Fruit fly (Drosophila melanogaster): Measurements from ENCODE around the gene CG18249.

Gene CG18249

dm6 chr3R:8212594-8212993 lies 7.4 kb upstream of the CG18249 start (continued):
- TF ChIP-seq Hey (tag; optimal IDR thresholded peaks at IDR 0.05) (no peak), gro (GFP tag; optimal IDR thresholded peaks at IDR 0.05) (no peak), Antp (GFP tag; optimal IDR thresholded peaks at IDR 0.05) (peak; percentile 65), CG32767 (GFP tag; IDR thresholded peaks at IDR 0.05) (no peak), unpg (GFP tag; optimal IDR thresholded peaks at IDR 0.05) (peak; percentile 60), crp (GFP tag; optimal IDR thresholded peaks at IDR 0.05) (no peak), peb (GFP tag; IDR thresholded peaks at IDR 0.05) (no peak), chinmo (GFP tag; IDR thresholded peaks at IDR 0.05; ENCODE audit: partially characterized antibody) (no peak), H15 (GFP tag; IDR thresholded peaks at IDR 0.05) (peak; percentile 28; the same call in 1 of the 3 replicates), Nf-YC (tag; optimal IDR thresholded peaks at IDR 0.05) (no peak), wor (GFP tag; IDR thresholded peaks at IDR 0.05) (no peak), HLHmδ (GFP tag; optimal IDR thresholded peaks at IDR 0.05) (no peak), kay (GFP tag; optimal IDR thresholded peaks at IDR 0.05) (no peak), Drgx (GFP tag; IDR thresholded peaks at IDR 0.05) (no peak), twi (tag; optimal IDR thresholded peaks at IDR 0.05) (peak; percentile 44), ind (GFP tag; optimal IDR thresholded peaks at IDR 0.05) (peak; percentile 54), knrl (GFP tag; IDR thresholded peaks at IDR 0.05; ENCODE audit: partially characterized antibody) (no peak), Xrp1 (GFP tag; IDR thresholded peaks at IDR 0.05) (peak; percentile 80), CG34422 (GFP tag; IDR thresholded peaks at IDR 0.05) (peak; percentile 46; the same call in 2 of the 3 replicates), CG18262 (tag; optimal IDR thresholded peaks at IDR 0.05) (peak; percentile 76), CG11723 (GFP tag; optimal IDR thresholded peaks at IDR 0.05) (peak; percentile 51), Max (GFP tag; optimal IDR thresholded peaks at IDR 0.05) (no peak), CG8359 (GFP tag; optimal IDR thresholded peaks at IDR 0.05; ENCODE audit: borderline replicate concordance) (peak; percentile 55), dm (GFP tag; optimal IDR thresholded peaks at IDR 0.05) (no peak), Hmx (GFP tag; optimal IDR thresholded peaks at IDR 0.05) (no peak), Rfx (GFP tag; IDR thresholded peaks at IDR 0.05) (peak; percentile 30; the same call in 1 of the 2 replicates), Lim3 (GFP tag; IDR thresholded peaks at IDR 0.05) (no peak), ATbp (GFP tag; optimal IDR thresholded peaks at IDR 0.05) (peak; percentile 22), Hr51 (GFP tag; optimal IDR thresholded peaks at IDR 0.05) (peak; percentile 16 to 22), CG7745 (tag; optimal IDR thresholded peaks at IDR 0.05) (no peak), fru (optimal IDR thresholded peaks at IDR 0.05) (no peak), CG10543 (GFP tag; optimal IDR thresholded peaks at IDR 0.05) (no peak), sd (tag; optimal IDR thresholded peaks at IDR 0.05) (no peak), CG12391 (tag; optimal IDR thresholded peaks at IDR 0.05) (peak; percentile 68), pzg (GFP tag; optimal IDR thresholded peaks at IDR 0.05) (no peak), CG12659 (GFP tag; optimal IDR thresholded peaks at IDR 0.05) (peak; percentile 19), CG1792 (GFP tag; optimal IDR thresholded peaks at IDR 0.05) (peak; percentile 1), Meics (GFP tag; optimal IDR thresholded peaks at IDR 0.05) (peak; percentile 0), Lhr (GFP tag; optimal IDR thresholded peaks at IDR 0.05) (peak; percentile 10), CG8765 (GFP tag; IDR thresholded peaks at IDR 0.05) (no peak; the same call in 1 of the 2 replicates), eyg (GFP tag; optimal IDR thresholded peaks at IDR 0.05) (no peak), Rx (GFP tag; IDR thresholded peaks at IDR 0.05) (peak; percentile 55), Ssrp (tag; optimal IDR thresholded peaks at IDR 0.05) (peak; percentile 58), Dip3 (GFP tag; optimal IDR thresholded peaks at IDR 0.05) (no peak), dysf (GFP tag; IDR thresholded peaks at IDR 0.05) (0 out of 3 replicates have a peak, but pooled peaks have one; percentile 42), CG3281 (GFP tag; optimal IDR thresholded peaks at IDR 0.05) (no peak), sima (GFP tag; optimal IDR thresholded peaks at IDR 0.05) (no peak), CG13123 (GFP tag; optimal IDR thresholded peaks at IDR 0.05) (peak; percentile 24), pum (GFP tag; optimal IDR thresholded peaks at IDR 0.05) (peak; percentile 14), CG3838 (GFP tag; optimal IDR thresholded peaks at IDR 0.05) (peak; percentile 32), CG11560 (tag; IDR thresholded peaks at IDR 0.05) (no peak)
